Fruit fly (Drosophila melanogaster) whole organism, prepupa: Measurements from ENCODE around the gene CG5644.

ENCODE experiments used
- Blimp-1 ChIP-seq: fragments of 200-800 bp; sonication (Bioruptor generic); optimal IDR thresholded peaks from 3 replicates; lab custom pipeline; 2017; ENCODE audit warnings: missing biosample characterization, missing genetic modification characterization, mild to moderate bottlenecking, moderate library complexity, missing genetic modification reagents
- CG10631 ChIP-seq: fragments of 200-800 bp; sonication (Bioruptor generic); optimal IDR thresholded peaks from 2 replicates; lab custom pipeline; 2016; ENCODE audit warnings: missing biosample characterization, missing genetic modification characterization
- CG11762 ChIP-seq: fragments of 200-800 bp; sonication (Bioruptor generic); optimal IDR thresholded peaks from 3 replicates; lab custom pipeline; 2016; ENCODE audit warnings: missing biosample characterization, missing genetic modification characterization; ENCODE audit not compliant: insufficient read depth
- CG11902 ChIP-seq: fragments of 200-800 bp; sonication (Bioruptor generic); optimal IDR thresholded peaks from 3 replicates; lab custom pipeline; 2016; ENCODE audit warnings: missing biosample characterization, missing genetic modification characterization
- CG15336 ChIP-seq: fragments of 200-800 bp; sonication (Bioruptor generic); IDR thresholded peaks from 2 replicates; pipeline ENCODE4 v1.3.6; 2022; ENCODE audit warnings: missing biosample characterization, missing genetic modification characterization
- CG1621 ChIP-seq: fragments of 200-800 bp; sonication (Bioruptor generic); optimal IDR thresholded peaks from 3 replicates; lab custom pipeline; 2018; ENCODE audit warnings: missing biosample characterization, mild to moderate bottlenecking, missing genetic modification characterization
- CG16779 ChIP-seq: fragments of 200-800 bp; sonication (Bioruptor generic); optimal IDR thresholded peaks from 3 replicates; lab custom pipeline; 2017; ENCODE audit warnings: missing biosample characterization, mild to moderate bottlenecking, missing genetic modification characterization
- CG3032 ChIP-seq: fragments of 200-800 bp; optimal IDR thresholded peaks from 2 replicates; lab custom pipeline; 2019; ENCODE audit warnings: missing biosample characterization, mild to moderate bottlenecking, missing genetic modification characterization, moderate library complexity
- CG31627 ChIP-seq: fragments of 200-800 bp; sonication (Bioruptor generic); optimal IDR thresholded peaks from 3 replicates; lab custom pipeline; 2016; ENCODE audit warnings: missing biosample characterization, missing genetic modification characterization
- CG32006 ChIP-seq: fragments of 200-800 bp; sonication (Bioruptor generic); optimal IDR thresholded peaks from 3 replicates; lab custom pipeline; 2017; ENCODE audit warnings: missing biosample characterization, mild to moderate bottlenecking, missing genetic modification characterization
- CG34406 ChIP-seq: fragments of 200-800 bp; sonication (Bioruptor generic); optimal IDR thresholded peaks from 3 replicates; lab custom pipeline; 2016; ENCODE audit warnings: missing biosample characterization, missing genetic modification characterization
- CG4318 ChIP-seq: fragments of 200-800 bp; sonication (Bioruptor generic); optimal IDR thresholded peaks from 3 replicates; lab custom pipeline; 2017; ENCODE audit warnings: missing biosample characterization, mild to moderate bottlenecking, missing genetic modification characterization
- CG6163 ChIP-seq: fragments of 200-800 bp; sonication (Bioruptor generic); IDR thresholded peaks from 3 replicates; pipeline ENCODE4 v1.3.6; 2022; ENCODE audit warnings: missing biosample characterization, missing genetic modification characterization
- CG6808 ChIP-seq: fragments of 200-800 bp; sonication (Bioruptor generic); optimal IDR thresholded peaks from 3 replicates; lab custom pipeline; 2017; ENCODE audit warnings: missing biosample characterization, missing genetic modification characterization, mild to moderate bottlenecking, moderate library complexity, missing genetic modification reagents
- CG6854 ChIP-seq: fragments of 200-800 bp; sonication (Bioruptor generic); optimal IDR thresholded peaks from 2 replicates; lab custom pipeline; 2017; ENCODE audit warnings: missing biosample characterization, mild to moderate bottlenecking, missing genetic modification characterization
- CG7368 ChIP-seq: fragments of 200-800 bp; sonication (Bioruptor generic); optimal IDR thresholded peaks from 3 replicates; lab custom pipeline; 2016; ENCODE audit warnings: missing biosample characterization, missing genetic modification characterization
- CG8119 ChIP-seq: fragments of 200-800 bp; sonication (Bioruptor generic); IDR thresholded peaks from 3 replicates; pipeline ENCODE4 v1.3.6; 2022; ENCODE audit warnings: missing biosample characterization, missing genetic modification characterization
- CG8319 ChIP-seq: fragments of 200-800 bp; sonication (Bioruptor generic); optimal IDR thresholded peaks from 3 replicates; lab custom pipeline; 2016; ENCODE audit warnings: missing biosample characterization, missing genetic modification characterization
- CG8632 ChIP-seq: fragments of 200-800 bp; sonication (Bioruptor generic); optimal IDR thresholded peaks from 3 replicates; lab custom pipeline; 2016; ENCODE audit warnings: missing biosample characterization, missing genetic modification characterization
- CG9139 ChIP-seq: fragments of 200-800 bp; sonication (Bioruptor generic); optimal IDR thresholded peaks from 3 replicates; lab custom pipeline; 2017; ENCODE audit warnings: missing biosample characterization, mild to moderate bottlenecking, missing genetic modification characterization
- Eip78C ChIP-seq: fragments of 200-800 bp; sonication (Bioruptor generic); peaks from one replicate; lab custom pipeline; 2016; ENCODE audit warnings: missing biosample characterization, missing genetic modification characterization
- Eip93F ChIP-seq: fragments of 200-800 bp; sonication (Bioruptor generic); optimal IDR thresholded peaks from 2 replicates; lab custom pipeline; 2016; ENCODE audit warnings: missing biosample characterization, mild to moderate bottlenecking, missing genetic modification characterization
- Ets96B ChIP-seq: fragments of 200-800 bp; optimal IDR thresholded peaks from 2 replicates; lab custom pipeline; 2019; ENCODE audit warnings: missing biosample characterization, mild to moderate bottlenecking, missing genetic modification characterization, moderate library complexity
- Gug ChIP-seq: fragments of 200-800 bp; sonication (Bioruptor generic); IDR thresholded peaks from 2 replicates; pipeline ENCODE4 v1.3.6; 2022; ENCODE audit warnings: missing biosample characterization, missing genetic modification characterization
- Hr39 ChIP-seq: fragments of 200-800 bp; sonication (Bioruptor generic); optimal IDR thresholded peaks from 2 replicates; lab custom pipeline; 2016; ENCODE audit warnings: missing biosample characterization, missing genetic modification characterization
- Hr4 ChIP-seq: fragments of 200-800 bp; sonication (Bioruptor generic); optimal IDR thresholded peaks from 3 replicates; lab custom pipeline; 2016; ENCODE audit warnings: missing biosample characterization, missing genetic modification characterization
- Lpt ChIP-seq: fragments of 200-800 bp; sonication (Bioruptor generic); optimal IDR thresholded peaks from 3 replicates; lab custom pipeline; 2016; ENCODE audit warnings: missing biosample characterization, missing genetic modification characterization
- Met ChIP-seq: fragments of 200-800 bp; sonication (Bioruptor generic); optimal IDR thresholded peaks from 3 replicates; lab custom pipeline; 2016; ENCODE audit warnings: missing biosample characterization, missing genetic modification characterization
- OdsH ChIP-seq: fragments of 200-800 bp; sonication (Bioruptor generic); optimal IDR thresholded peaks from 3 replicates; lab custom pipeline; 2016; ENCODE audit warnings: missing biosample characterization, missing genetic modification characterization
- Sox14 ChIP-seq: fragments of 200-800 bp; sonication (Bioruptor generic); optimal IDR thresholded peaks from 3 replicates; lab custom pipeline; 2016; ENCODE audit warnings: missing biosample characterization, missing genetic modification characterization
- achi ChIP-seq: fragments of 200-800 bp; sonication (Bioruptor generic); optimal IDR thresholded peaks from 3 replicates; lab custom pipeline; 2016; ENCODE audit warnings: missing biosample characterization, missing genetic modification characterization
- acj6 ChIP-seq: fragments of 200-800 bp; sonication (Bioruptor generic); optimal IDR thresholded peaks from 3 replicates; lab custom pipeline; 2016; ENCODE audit warnings: missing biosample characterization, missing genetic modification characterization
- cyc ChIP-seq: fragments of 200-800 bp; sonication (Bioruptor generic); optimal IDR thresholded peaks from 3 replicates; lab custom pipeline; 2016; ENCODE audit warnings: missing biosample characterization, missing genetic modification characterization
- dac ChIP-seq: fragments of 200-800 bp; sonication (Bioruptor generic); optimal IDR thresholded peaks from 2 replicates; lab custom pipeline; 2017; ENCODE audit warnings: missing biosample characterization, mild to moderate bottlenecking, missing genetic modification characterization
- eg ChIP-seq: fragments of 200-800 bp; sonication (Bioruptor generic); IDR thresholded peaks from 3 replicates; pipeline ENCODE4 v1.3.6; 2022; ENCODE audit warnings: missing biosample characterization, missing genetic modification characterization
- esn ChIP-seq: fragments of 200-800 bp; sonication (Bioruptor generic); optimal IDR thresholded peaks from 2 replicates; lab custom pipeline; 2016; ENCODE audit warnings: missing biosample characterization, mild to moderate bottlenecking, missing genetic modification characterization, moderate library complexity
- fd59A ChIP-seq: fragments of 200-800 bp; sonication (Bioruptor generic); optimal IDR thresholded peaks from 2 replicates; lab custom pipeline; 2017; ENCODE audit warnings: missing biosample characterization, mild to moderate bottlenecking, missing genetic modification characterization, missing genetic modification reagents
- fkh ChIP-seq: fragments of 200-800 bp; sonication (Bioruptor generic); optimal IDR thresholded peaks from 3 replicates; lab custom pipeline; 2017; ENCODE audit warnings: missing biosample characterization, mild to moderate bottlenecking, missing genetic modification characterization, moderate library complexity
- lz ChIP-seq: fragments of 200-800 bp; sonication (Bioruptor generic); optimal IDR thresholded peaks from 3 replicates; lab custom pipeline; 2016; ENCODE audit warnings: missing biosample characterization, missing genetic modification characterization
- net ChIP-seq: fragments of 200-800 bp; sonication (Bioruptor generic); optimal IDR thresholded peaks from 3 replicates; lab custom pipeline; 2016; ENCODE audit warnings: missing biosample characterization, missing genetic modification characterization
- spab ChIP-seq: fragments of 200-800 bp; sonication (Bioruptor generic); optimal IDR thresholded peaks from 2 replicates; lab custom pipeline; 2017; ENCODE audit warnings: missing biosample characterization, mild to moderate bottlenecking, missing genetic modification characterization, missing genetic modification reagents
- ss ChIP-seq, 2 experiments: fragments of 200-800 bp; sonication (Bioruptor generic); optimal IDR thresholded peaks; 2 replicates in 1 of 2; 3 replicates in 1 of 2; lab custom pipeline; 2017 to 2018; ENCODE audit warnings: mild to moderate bottlenecking in 2 of 2, missing biosample characterization in 2 of 2, missing genetic modification characterization in 2 of 2, moderate library complexity in 1 of 2
- svp ChIP-seq: fragments of 200-800 bp; sonication (Bioruptor generic); peaks from one replicate; lab custom pipeline; 2016; ENCODE audit warnings: missing biosample characterization, missing genetic modification characterization
- topi ChIP-seq: fragments of 200-800 bp; sonication (Bioruptor generic); optimal IDR thresholded peaks from 3 replicates; lab custom pipeline; 2016; ENCODE audit warnings: missing biosample characterization, missing genetic modification characterization

The CG5644 gene

dm6 chr3L:8978678-8979413, 834 bp downstream of the CG5644 start (continued):
- TF ChIP-seq dac (GFP tag; lab: Kevin White, UChicago) (no peak), Gug (GFP tag; lab: Robert Waterston, UW) (peak; percentile 54; the same call in 1 of the 2 replicates), CG32006 (GFP tag; lab: Kevin White, UChicago) (peak; percentile 66), CG15336 (GFP tag; lab: Robert Waterston, UW) (peak; percentile 86), CG6854 (no peak), CG16779 (tag; lab: Kevin White, UChicago) (no peak), Sox14 (peak; percentile 40), ss (GFP tag; optimal IDR thresholded peaks at IDR 0.05; lab: Kevin White, UChicago) (peak in 1 of 2 experiments; percentile 85), CG6808 (GFP tag; lab: Kevin White, UChicago) (no peak), CG11762 (GFP tag; lab: Kevin White, UChicago) (no peak), svp (GFP tag; lab: Kevin White, UChicago) (peak; percentile 81), fd59A (no peak), acj6 (GFP tag; lab: Kevin White, UChicago) (peak; percentile 46), CG4318 (no peak), CG8632 (GFP tag; lab: Kevin White, UChicago) (peak; percentile 6), Met (GFP tag; lab: Kevin White, UChicago) (no peak), OdsH (peak; percentile 61), Hr39 (GFP tag; lab: Kevin White, UChicago) (peak; percentile 70), Eip78C (GFP tag; lab: Kevin White, UChicago) (peak; percentile 60), esn (GFP tag; lab: Kevin White, UChicago) (peak; percentile 58), CG10631 (GFP tag; lab: Kevin White, UChicago) (peak; percentile 28), CG7368 (GFP tag; lab: Kevin White, UChicago) (no peak), eg (GFP tag; lab: Robert Waterston, UW) (peak; percentile 82), CG8119 (GFP tag; lab: Robert Waterston, UW) (peak; percentile 72; the same call in 2 of the 3 replicates), Blimp-1 (GFP tag; lab: Kevin White, UChicago) (no peak), CG9139 (no peak), lz (GFP tag; lab: Kevin White, UChicago) (peak; percentile 28), topi (GFP tag; lab: Kevin White, UChicago) (peak; percentile 27), CG1621 (no peak), net (GFP tag; lab: Kevin White, UChicago) (peak; percentile 63), fkh (GFP tag; lab: Kevin White, UChicago) (peak; percentile 67)
- TF ChIP-seq, all 60 proteins: peak for 27

dm6 chr3L:8974478-8975477, 4.9 kb downstream of the CG5644 start, which contains the start of the genes pix and Srp68:
Gene pix, minus strand, starts transcription at chr3L:8974765.
Gene Srp68, plus strand, starts transcription at chr3L:8975046.
- TF ChIP-seq Gug (GFP tag; lab: Robert Waterston, UW) (0 out of 2 replicates have a peak, but pooled peaks have one; percentile 21), CG15336 (GFP tag; lab: Robert Waterston, UW) (0 out of 2 replicates have a peak, but pooled peaks have one; percentile 7), CG11902 (peak; percentile 48), CG34406 (GFP tag; lab: Kevin White, UChicago) (peak; percentile 5), CG3032 (peak; percentile 69), Eip93F (GFP tag; lab: Kevin White, UChicago) (no peak), CG6854 (peak; percentile 18), Blimp-1 (GFP tag; lab: Kevin White, UChicago) (peak; percentile 84), spab (GFP tag; lab: Kevin White, UChicago) (no peak), Met (GFP tag; lab: Kevin White, UChicago) (no peak), lz (GFP tag; lab: Kevin White, UChicago) (peak; percentile 78), net (GFP tag; lab: Kevin White, UChicago) (peak; percentile 12), Sox14 (peak; percentile 66), CG31627 (GFP tag; lab: Kevin White, UChicago) (peak; percentile 70), Hr39 (GFP tag; lab: Kevin White, UChicago) (peak; percentile 15), Ets96B (peak; percentile 62), cyc (GFP tag; lab: Kevin White, UChicago) (peak; percentile 53), CG10631 (GFP tag; lab: Kevin White, UChicago) (peak; percentile 47), ss (GFP tag; optimal IDR thresholded peaks at IDR 0.05; lab: Kevin White, UChicago) (peak in 1 of 2 experiments; percentile 17), Hr4 (GFP tag; lab: Kevin White, UChicago) (no peak), CG16779 (tag; lab: Kevin White, UChicago) (no peak), CG6163 (GFP tag; lab: Robert Waterston, UW) (no peak), topi (GFP tag; lab: Kevin White, UChicago) (peak; percentile 11), svp (GFP tag; lab: Kevin White, UChicago) (peak; percentile 90), CG8319 (GFP tag; lab: Kevin White, UChicago) (no peak), fd59A (peak; percentile 23), Lpt (no peak), achi (GFP tag; lab: Kevin White, UChicago) (peak; percentile 66)
